Fruit fly (Drosophila melanogaster) whole organism, larva: ENCODE results near the gene Rsf1.

ENCODE experiments used
- noc ChIP-seq: fragments of 200-800 bp; sonication (Bioruptor generic); optimal IDR thresholded peaks from 3 replicates; lab custom pipeline; 2019; ENCODE audit warnings: missing biosample characterization, mild to moderate bottlenecking, missing genetic modification characterization, moderate library complexity

The Rsf1 gene

DNA sequence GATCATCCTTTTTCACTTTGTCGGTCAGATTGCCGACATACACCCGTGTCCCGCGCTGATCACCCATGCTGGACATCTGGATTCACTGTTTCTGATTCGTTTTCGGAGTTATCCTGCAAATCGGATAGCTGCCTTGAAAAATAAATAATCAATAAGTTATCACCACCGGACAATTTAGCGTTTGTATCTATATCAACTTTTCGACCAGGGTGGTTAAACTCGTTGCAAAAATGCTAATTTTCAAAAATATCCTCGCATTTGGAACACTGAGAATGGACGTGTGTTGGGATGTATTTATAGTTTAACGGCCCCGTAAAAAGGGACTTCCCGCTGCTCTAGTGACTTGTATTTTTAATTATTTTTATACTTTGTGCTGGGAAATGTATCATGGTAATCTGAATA, at the start of gene Rsf1:
Gene Rsf1 (minus strand): TSS at position 212 of the 402 bp plus-strand sequence.
- no peak for TF ChIP-seq noc (tag; lab: Kevin White, UChicago)

DNA sequence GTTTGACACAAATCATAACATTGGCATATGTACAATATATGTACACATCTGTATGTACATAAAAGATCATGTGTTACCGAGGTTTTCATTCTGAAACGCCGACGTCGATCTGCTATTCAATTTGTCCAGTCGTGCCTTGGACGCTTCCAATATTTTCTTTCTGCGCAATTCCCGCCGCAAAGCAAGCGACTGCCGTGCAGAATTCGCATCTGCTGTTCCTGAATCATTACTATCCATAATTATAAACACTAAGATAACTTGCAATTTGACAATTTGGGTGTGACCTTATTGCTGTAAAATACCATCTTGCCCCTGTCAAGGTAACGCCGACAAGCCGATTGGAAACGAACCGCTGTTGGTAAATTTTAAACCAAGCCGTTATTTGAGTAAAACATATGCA, 48.5 kb upstream of the Rsf1 start:
- TF ChIP-seq noc (tag; lab: Kevin White, UChicago), result no peak

DNA sequence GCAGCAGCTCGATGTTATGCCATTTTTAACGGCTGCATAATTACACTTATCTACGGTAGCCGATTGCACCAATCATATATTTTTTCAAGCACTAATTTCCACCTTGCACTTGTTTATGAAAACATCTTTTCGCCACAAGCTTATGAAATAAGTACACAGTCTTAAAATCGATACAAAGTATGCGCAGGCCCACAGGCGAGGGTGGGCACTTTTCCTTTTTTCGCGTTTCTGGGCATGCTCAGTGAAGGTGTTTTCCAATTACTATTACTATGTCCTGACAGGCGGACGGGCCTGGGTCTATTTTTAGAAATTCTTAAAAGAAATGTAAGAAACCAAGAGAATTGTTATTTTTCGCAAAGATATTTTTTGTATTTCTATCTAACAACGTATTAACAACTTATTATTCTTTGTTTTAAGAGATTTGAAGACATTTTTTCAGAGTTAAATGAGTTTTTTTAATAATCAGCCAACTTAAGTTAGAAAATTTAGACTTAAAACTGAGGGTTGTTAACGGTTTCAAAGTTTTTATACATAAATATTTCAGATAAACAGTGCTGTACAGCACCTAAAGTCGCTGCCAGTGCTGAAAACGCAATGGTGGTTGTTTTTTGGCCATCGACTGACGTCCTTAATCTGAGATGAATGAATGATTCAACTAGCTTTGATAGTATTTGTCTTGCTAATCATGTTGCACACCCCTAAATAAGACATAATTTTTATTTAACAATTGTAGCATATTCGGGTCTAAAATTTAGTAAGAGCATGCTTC, 47.4 kb upstream of the Rsf1 start, which contains the start of gene Cdk5alpha:
Gene Cdk5alpha (minus strand): TSS at position 343 of the 769 bp plus-strand sequence.
- no peak for TF ChIP-seq noc (tag; lab: Kevin White, UChicago)

DNA sequence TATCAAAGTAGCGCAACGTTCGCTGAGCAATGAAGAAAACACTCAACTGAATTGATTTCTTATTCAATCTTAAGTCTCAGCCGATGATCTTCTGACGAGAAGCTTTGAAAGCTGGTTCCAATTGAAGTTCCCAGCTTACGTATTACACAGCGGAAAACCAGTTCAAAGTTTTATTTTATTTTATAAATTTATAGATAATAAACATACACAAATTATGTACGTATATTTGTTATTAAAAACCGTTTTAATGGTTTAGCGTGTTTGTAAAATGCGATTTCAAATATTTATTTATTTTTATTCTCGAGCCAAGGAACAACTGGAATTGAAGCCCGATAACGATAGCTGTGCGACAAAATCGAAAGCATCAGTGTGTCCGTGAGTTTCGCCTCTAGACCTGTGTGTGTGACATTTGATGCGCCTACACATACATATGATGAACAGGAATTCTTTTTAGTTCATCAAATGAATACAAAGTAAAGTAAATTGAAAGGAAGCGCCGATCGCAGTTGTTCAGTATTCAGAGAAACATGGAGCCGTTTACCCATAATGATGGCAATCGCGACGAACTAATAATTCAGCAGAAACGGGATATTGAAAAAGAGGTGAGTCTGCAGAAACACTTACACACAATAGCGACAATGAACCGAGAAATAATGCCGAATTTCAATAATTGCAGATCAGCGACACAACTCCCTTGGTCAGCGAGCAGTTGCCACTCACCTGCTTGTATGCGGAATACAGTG, 43.3 kb upstream of the Rsf1 start, which contains the start of the genes CG5390 and CG4968:
Gene CG5390 (minus strand): TSS at position 77 of the 743 bp plus-strand sequence.
Gene CG4968 (plus strand): TSS at position 405 of the 743 bp plus-strand sequence.
- TF ChIP-seq noc (tag; lab: Kevin White, UChicago), result peak; percentile 59

DNA sequence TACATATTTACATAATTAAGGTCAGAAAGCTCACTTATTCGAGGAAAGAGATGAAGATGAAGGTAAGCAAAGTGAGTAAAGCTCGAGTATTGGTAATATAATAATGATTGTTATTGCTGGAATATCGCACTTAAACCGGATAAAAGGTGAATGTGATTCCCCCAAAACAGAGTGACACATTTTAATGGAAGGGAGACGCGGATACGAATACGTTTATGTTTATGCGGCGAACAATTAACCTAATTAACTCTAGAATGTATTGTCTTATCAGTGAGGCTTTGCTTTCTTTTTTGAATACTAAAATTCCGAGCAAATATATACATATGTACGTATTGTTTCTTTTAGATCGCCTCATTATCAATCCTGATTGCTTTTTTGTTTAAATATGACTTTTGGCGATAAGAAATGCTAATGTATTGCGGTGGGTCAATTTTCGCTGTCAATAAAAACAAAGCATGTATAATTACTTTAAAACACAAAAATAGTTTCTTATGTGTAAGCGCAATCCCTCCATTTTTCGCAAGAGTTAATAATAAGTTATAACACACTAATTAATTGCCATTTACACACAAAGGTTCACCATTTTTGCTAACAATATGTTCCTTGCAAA, 42.3 kb upstream of the Rsf1 start:
- TF ChIP-seq noc (tag; lab: Kevin White, UChicago), result peak; percentile 64

DNA sequence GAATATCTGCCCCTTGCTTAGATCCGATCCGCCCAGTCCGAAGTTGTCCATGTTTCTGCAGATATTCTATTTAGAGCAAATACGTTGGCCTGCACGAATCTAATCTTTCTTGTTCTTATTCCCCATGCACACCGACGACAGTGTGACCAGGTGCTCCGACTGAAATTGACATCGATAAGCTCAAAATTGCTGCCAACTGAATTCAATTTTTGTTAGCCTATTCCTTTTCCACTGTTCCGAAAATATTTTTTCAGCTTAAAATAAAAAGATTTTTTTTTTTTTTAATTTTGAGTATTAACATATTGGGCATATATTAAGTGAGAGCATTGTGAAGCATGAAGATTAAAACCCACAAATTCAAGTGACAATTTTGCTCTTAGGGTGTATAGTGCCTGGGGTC, 40.4 kb upstream of the Rsf1 start, which contains the start of gene nmd:
Gene nmd (minus strand): TSS at position 162 of the 400 bp plus-strand sequence.
- no peak for TF ChIP-seq noc (tag; lab: Kevin White, UChicago)

DNA sequence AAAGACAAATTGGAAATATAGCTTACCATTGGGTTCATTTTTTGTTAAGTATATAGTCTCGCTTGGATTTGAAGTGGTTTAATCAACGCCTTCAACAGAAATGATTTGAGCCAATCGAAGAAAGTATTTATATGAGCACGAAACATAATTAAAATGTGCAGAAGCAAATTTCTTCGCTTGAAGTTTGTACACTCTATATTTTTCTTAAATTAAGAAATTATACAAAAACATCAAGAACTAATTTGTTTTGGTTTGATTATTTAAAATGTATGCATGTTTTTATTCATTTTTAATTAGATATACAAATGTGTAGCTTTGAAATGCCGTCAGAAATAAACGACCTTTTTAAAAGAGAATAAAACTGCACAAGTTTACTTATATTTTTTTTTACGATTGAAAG, 38.6 kb upstream of the Rsf1 start, which contains the start of gene CG13138:
Gene CG13138 (minus strand): TSS at position 101 of the 400 bp plus-strand sequence.
- no peak for TF ChIP-seq noc (tag; lab: Kevin White, UChicago)

DNA sequence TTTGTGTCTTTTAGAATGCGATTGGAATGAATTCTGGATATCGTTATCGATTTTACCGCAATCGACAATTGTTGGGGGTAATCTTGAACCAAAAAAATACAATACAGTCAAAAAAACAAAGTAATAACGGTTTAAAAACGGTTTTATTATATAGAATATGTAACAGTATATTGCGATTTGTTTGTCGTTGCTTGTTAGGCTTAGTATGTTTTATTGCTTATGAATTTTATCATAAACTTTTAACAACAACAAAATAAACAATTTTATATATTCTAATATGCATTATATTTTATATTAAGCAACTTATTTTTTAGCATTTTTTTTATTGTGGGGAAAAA, 36.4 kb upstream of the Rsf1 start, which contains the start of gene CYLD:
Gene CYLD (minus strand): TSS at position 38 of the 338 bp plus-strand sequence.
- TF ChIP-seq noc (tag; lab: Kevin White, UChicago), result no peak

DNA sequence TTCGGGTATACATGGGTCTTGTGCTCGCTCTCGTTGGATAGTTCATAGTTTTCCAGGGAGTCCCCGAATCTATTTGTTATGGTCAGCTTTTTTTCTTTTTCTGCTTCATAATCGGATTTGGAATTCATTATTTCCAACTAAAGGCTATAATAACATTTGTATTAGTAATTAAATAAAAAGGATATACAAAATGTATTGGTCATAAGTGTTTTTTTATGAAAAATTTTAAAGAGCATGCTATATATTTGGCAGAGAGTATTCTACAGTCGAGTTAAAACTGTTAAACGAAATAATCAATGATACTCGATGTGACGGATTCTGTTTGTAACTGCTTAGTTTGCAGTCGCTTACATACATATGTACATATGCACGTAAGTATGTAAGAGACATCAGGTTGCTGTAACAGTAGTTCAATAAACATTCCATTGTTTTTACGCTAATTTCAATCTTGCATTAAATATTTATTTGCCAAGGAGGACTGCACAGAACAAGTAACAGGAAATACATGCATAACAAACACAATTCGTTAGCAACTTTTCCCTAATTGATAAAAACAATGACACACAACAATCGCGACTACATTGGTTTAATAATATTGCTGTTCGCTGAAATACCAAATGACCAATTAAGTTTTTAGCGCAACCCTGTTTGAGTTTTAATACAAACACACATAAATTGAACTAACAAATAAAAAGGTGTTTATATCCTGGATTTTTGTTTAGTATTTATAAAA, 35.9 kb upstream of the Rsf1 start:
- TF ChIP-seq noc (tag; lab: Kevin White, UChicago), result no peak

DNA sequence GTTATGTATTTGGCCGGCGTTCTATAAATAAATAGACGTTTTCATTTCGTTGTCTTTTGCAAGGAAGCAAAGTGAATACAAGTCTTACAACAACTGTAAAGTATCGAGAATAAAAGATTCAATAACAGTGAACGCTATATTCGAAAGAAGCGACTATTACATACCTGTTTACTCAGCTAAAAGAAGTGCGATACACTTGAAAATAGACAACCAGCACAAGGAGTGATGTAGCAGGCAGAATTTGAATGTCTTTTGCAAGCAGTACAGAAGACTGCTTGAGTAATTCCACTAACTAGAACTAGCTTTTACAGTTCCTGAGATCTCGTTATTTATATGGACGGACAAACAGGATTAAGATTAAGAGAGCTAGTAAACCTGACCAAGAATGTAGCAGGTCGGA, 35.0 kb upstream of the Rsf1 start:
- no peak for TF ChIP-seq noc (tag; lab: Kevin White, UChicago)

DNA sequence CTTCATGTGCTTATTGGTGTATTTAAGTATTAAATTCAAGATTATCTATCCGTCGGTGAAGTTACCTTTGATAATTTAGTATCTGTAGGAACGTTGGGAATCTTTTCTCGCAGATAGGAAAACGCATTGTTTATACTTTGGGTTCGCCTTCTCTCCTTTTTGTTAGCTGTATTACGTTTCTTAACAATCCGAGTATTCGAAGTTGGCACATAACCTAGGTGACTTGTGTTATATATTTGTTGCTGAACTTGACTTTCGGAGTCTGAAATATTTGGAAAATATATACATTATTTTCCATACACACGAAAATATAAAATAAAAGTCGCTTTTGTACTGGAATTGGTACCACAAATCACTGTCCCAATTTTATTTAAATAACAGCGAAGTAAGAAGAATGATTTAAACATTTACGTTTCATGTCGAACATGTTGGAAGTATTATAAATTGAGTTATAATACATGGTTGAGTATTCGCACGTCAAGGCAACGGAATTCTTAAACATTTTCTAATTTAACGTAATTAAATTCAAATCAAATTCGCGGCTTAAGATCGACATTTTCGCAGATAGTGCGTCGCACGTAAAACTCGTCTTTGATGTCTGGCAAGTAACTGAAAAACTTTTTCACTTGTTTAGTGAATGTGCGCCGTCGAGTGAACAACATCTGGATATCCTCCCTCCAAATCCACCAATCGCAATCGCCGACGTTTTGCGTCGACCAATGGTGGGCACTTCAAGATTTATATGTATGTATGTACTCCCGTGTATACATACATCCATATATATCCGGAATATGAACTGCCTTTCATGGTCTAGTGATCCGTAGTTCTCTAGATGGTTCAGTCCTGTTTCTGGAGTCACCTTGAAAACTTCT, 31.7 kb upstream of the Rsf1 start, which contains the start of gene Hand:
Gene Hand (minus strand): TSS at position 588 of the 872 bp plus-strand sequence.
- no peak for TF ChIP-seq noc (tag; lab: Kevin White, UChicago)

DNA sequence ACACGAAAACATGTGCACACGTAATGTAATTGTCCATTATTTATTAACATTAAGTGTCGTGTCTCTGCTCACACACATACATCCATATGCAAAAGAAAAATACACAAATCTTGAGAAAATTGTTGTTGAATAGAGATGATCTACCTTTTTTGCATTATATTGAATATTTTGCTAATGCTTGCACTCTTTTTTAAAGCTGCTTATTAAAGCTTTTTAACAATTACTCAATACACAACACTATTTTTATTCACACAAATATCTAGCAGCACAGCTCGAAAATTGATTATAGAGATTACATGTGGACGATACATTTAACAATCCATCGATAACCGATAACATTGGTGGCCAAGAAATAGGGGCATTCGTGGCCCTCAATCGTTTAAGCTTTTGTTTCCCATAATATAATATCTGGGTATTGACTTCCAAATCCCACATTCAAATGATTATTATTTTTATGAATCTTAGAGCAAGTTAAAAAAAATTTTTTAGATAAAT, 28.8 kb upstream of the Rsf1 start, which contains the start of gene Ufd4:
Gene Ufd4 (minus strand): TSS at position 300 of the 495 bp plus-strand sequence.
- no peak for TF ChIP-seq noc (tag; lab: Kevin White, UChicago)

DNA sequence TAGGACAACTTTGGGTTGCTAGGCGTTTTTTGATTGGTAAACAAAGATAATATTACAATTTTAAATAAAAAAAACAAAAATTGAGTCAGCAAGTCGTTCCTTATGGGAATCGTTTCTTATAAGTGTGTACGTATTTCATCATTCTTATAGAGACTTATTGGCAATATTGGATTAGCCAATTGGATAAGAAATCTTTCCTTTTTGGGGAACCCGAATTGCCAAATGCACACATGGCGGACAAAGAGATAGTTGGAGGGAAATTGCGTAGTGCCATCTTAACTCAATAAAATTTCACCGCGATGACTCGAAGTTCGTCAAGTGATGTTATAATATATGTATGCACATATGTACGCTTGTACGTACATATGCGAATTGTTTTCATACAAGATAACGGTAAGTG, 27.9 kb upstream of the Rsf1 start:
- TF ChIP-seq noc (tag; lab: Kevin White, UChicago), result no peak

DNA sequence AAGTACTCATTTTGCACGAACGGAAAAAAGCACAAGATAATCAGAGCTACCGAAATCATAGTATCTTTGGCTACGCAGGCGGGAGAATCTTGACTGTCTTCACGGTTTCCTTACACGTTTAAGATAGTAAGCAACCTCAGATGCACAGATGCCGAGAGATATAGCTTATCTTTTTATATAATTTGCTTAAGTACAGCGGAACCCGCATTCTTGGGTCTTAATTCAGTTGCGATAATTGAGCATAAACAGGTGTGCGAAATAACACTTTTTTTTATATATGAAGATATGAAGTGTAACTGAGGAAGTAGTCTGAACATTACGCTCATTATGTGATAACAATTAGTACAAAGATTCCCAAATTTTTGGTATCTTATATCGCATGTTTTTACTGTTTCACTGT, 17.4 kb upstream of the Rsf1 start, which contains the start of gene CG34043:
Gene CG34043 (minus strand): TSS at position 101 of the 400 bp plus-strand sequence.
- TF ChIP-seq noc (tag; lab: Kevin White, UChicago), result no peak
